Fruit fly (Drosophila melanogaster) whole organism, embryonic: ENCODE results near the gene CG4461.

Experiments used
- Adf1 ChIP-seq: fragments of 200-800 bp; sonication (Bioruptor generic); IDR thresholded peaks from 2 replicates; pipeline ENCODE4 v1.3.6; 2022; ENCODE audit warnings: missing biosample characterization, missing genetic modification characterization
- CG10959 ChIP-seq: fragments of 200-800 bp; sonication (Bioruptor generic); IDR thresholded peaks from 2 replicates; pipeline ENCODE4 v1.3.6; 2022; ENCODE audit warnings: missing biosample characterization, missing genetic modification characterization
- CG13123 ChIP-seq: fragments of 200-800 bp; sonication (Bioruptor generic); optimal IDR thresholded peaks from 2 replicates; lab custom pipeline; 2016; ENCODE audit warnings: missing biosample characterization, missing genetic modification characterization
- CG13894 ChIP-seq: fragments of 200-800 bp; sonication (Bioruptor generic); optimal IDR thresholded peaks from 3 replicates; lab custom pipeline; 2018; ENCODE audit warnings: missing biosample characterization, mild to moderate bottlenecking, missing genetic modification characterization, moderate library complexity
- CG14965 ChIP-seq: fragments of 200-800 bp; sonication (Bioruptor generic); optimal IDR thresholded peaks from 2 replicates; lab custom pipeline; 2016; ENCODE audit warnings: missing biosample characterization, missing genetic modification characterization, borderline replicate concordance
- CG1603 ChIP-seq: fragments of 200-800 bp; sonication (Bioruptor generic); optimal IDR thresholded peaks from 2 replicates; lab custom pipeline; 2019; ENCODE audit warnings: missing biosample characterization, mild to moderate bottlenecking, missing genetic modification characterization, moderate library complexity
- CG2712 ChIP-seq: fragments of 200-800 bp; optimal IDR thresholded peaks from 3 replicates; lab custom pipeline; 2019; ENCODE audit warnings: missing biosample characterization, mild to moderate bottlenecking, missing genetic modification characterization, moderate library complexity
- CG31365 ChIP-seq: fragments of 200-800 bp; sonication (Bioruptor generic); optimal IDR thresholded peaks from 2 replicates; lab custom pipeline; 2018; ENCODE audit warnings: missing biosample characterization, mild to moderate bottlenecking, missing genetic modification characterization
- CG3163 ChIP-seq: fragments of 200-800 bp; sonication (Bioruptor generic); optimal IDR thresholded peaks from 3 replicates; lab custom pipeline; 2016; ENCODE audit warnings: missing biosample characterization, missing genetic modification characterization
- CG4424 ChIP-seq: fragments of 200-800 bp; sonication (Bioruptor generic); optimal IDR thresholded peaks from 3 replicates; lab custom pipeline; 2016; ENCODE audit warnings: missing biosample characterization, missing genetic modification characterization
- CG5180 ChIP-seq: fragments of 200-800 bp; sonication (Bioruptor generic); optimal IDR thresholded peaks from 3 replicates; lab custom pipeline; 2017; ENCODE audit warnings: missing biosample characterization, missing genetic modification characterization, mild to moderate bottlenecking, moderate library complexity, missing genetic modification reagents
- CG6272 ChIP-seq: fragments of 200-800 bp; sonication (Bioruptor generic); IDR thresholded peaks from 2 replicates; pipeline ENCODE4 v1.3.6; 2022; ENCODE audit warnings: missing biosample characterization, missing genetic modification characterization
- CG7357 ChIP-seq: fragments of 200-800 bp; sonication (Bioruptor generic); IDR thresholded peaks from 3 replicates; pipeline ENCODE4 v1.3.6; 2022; ENCODE audit warnings: missing biosample characterization, missing genetic modification characterization
- CG7556 ChIP-seq: fragments of 200-800 bp; sonication (Bioruptor generic); optimal IDR thresholded peaks from 2 replicates; lab custom pipeline; 2017; ENCODE audit warnings: missing biosample characterization, mild to moderate bottlenecking, missing genetic modification characterization
- CG8924 ChIP-seq: fragments of 200-800 bp; optimal IDR thresholded peaks from 3 replicates; lab custom pipeline; 2019; ENCODE audit warnings: missing biosample characterization, mild to moderate bottlenecking, missing genetic modification characterization, moderate library complexity
- CG8944 ChIP-seq: fragments of 200-800 bp; sonication (Bioruptor generic); optimal IDR thresholded peaks from 3 replicates; lab custom pipeline; 2016; ENCODE audit warnings: missing biosample characterization, missing genetic modification characterization
- CG9215 ChIP-seq: fragments of 200-800 bp; sonication (Bioruptor generic); IDR thresholded peaks from 2 replicates; pipeline ENCODE4 v1.3.6; 2022; ENCODE audit warnings: missing biosample characterization, missing genetic modification characterization
- CG9797 ChIP-seq: fragments of 200-800 bp; sonication (Bioruptor generic); optimal IDR thresholded peaks from 3 replicates; lab custom pipeline; 2018; ENCODE audit warnings: missing biosample characterization, mild to moderate bottlenecking, missing genetic modification characterization
- CG9932 ChIP-seq: fragments of 200-800 bp; sonication (Bioruptor generic); IDR thresholded peaks from 2 replicates; pipeline ENCODE4 v1.3.6; 2022; ENCODE audit warnings: missing biosample characterization, missing genetic modification characterization
- CoRest ChIP-seq: fragments of 200-800 bp; sonication (Bioruptor generic); optimal IDR thresholded peaks from 3 replicates; lab custom pipeline; 2018; ENCODE audit warnings: missing biosample characterization, mild to moderate bottlenecking, missing genetic modification characterization, moderate library complexity
- Dad ChIP-seq: fragments of 200-800 bp; sonication (Bioruptor generic); optimal IDR thresholded peaks from 3 replicates; lab custom pipeline; 2016; ENCODE audit warnings: missing biosample characterization, missing genetic modification characterization
- Dll ChIP-seq: fragments of 200-800 bp; sonication (Bioruptor generic); IDR thresholded peaks from 4 replicates; pipeline ENCODE4 v1.3.6; 2022; ENCODE audit warnings: missing biosample characterization, missing genetic modification characterization; ENCODE audit not compliant: partially characterized antibody
- E2f1 ChIP-seq: fragments of 200-800 bp; sonication (Bioruptor generic); IDR thresholded peaks from 2 replicates; pipeline ENCODE4 v1.3.6; 2022; ENCODE audit warnings: missing biosample characterization, missing genetic modification characterization
- Gug ChIP-seq: fragments of 200-800 bp; sonication (Bioruptor generic); IDR thresholded peaks from 4 replicates; pipeline ENCODE4 v1.3.6; 2022; ENCODE audit warnings: missing biosample characterization, missing genetic modification characterization
- Myb ChIP-seq: fragments of 200-800 bp; sonication (Bioruptor generic); optimal IDR thresholded peaks from 2 replicates; lab custom pipeline; 2016; ENCODE audit warnings: missing biosample characterization, missing genetic modification characterization
- Neu2 ChIP-seq: fragments of 200-800 bp; sonication (Bioruptor generic); optimal IDR thresholded peaks from 3 replicates; lab custom pipeline; 2016; ENCODE audit warnings: missing biosample characterization, missing genetic modification characterization, borderline replicate concordance
- Rfx ChIP-seq: fragments of 200-800 bp; sonication (Bioruptor generic); IDR thresholded peaks from 2 replicates; pipeline ENCODE4 v1.3.6; 2022; ENCODE audit warnings: missing biosample characterization, missing genetic modification characterization
- Sox102F ChIP-seq: fragments of 200-800 bp; sonication (Bioruptor generic); optimal IDR thresholded peaks from 2 replicates; lab custom pipeline; 2018; ENCODE audit warnings: missing biosample characterization, mild to moderate bottlenecking, missing genetic modification characterization, moderate library complexity
- Xbp1 ChIP-seq: fragments of 200-800 bp; sonication (Bioruptor generic); optimal IDR thresholded peaks from 3 replicates; lab custom pipeline; 2016; ENCODE audit warnings: missing biosample characterization, mild to moderate bottlenecking, missing genetic modification characterization
- bab2 ChIP-seq: fragments of 200-800 bp; sonication (Bioruptor generic); optimal IDR thresholded peaks from 2 replicates; lab custom pipeline; 2016; ENCODE audit warnings: missing biosample characterization, missing genetic modification characterization
- bigmax ChIP-seq: fragments of 200-800 bp; sonication (Bioruptor generic); optimal IDR thresholded peaks from 2 replicates; lab custom pipeline; 2018; ENCODE audit warnings: missing biosample characterization, mild to moderate bottlenecking, missing genetic modification characterization
- bsh ChIP-seq, 2 experiments: fragments of 200-800 bp; sonication (Bioruptor generic); optimal IDR thresholded peaks; 2 replicates each; lab custom pipeline; 2017 to 2018; ENCODE audit warnings: mild to moderate bottlenecking in 2 of 2, missing biosample characterization in 2 of 2, missing genetic modification characterization in 2 of 2, moderate library complexity in 1 of 2
- cato ChIP-seq: fragments of 200-800 bp; sonication (Bioruptor generic); optimal IDR thresholded peaks from 2 replicates; lab custom pipeline; 2016; ENCODE audit warnings: missing biosample characterization, missing genetic modification characterization, borderline replicate concordance
- dan ChIP-seq: fragments of 200-800 bp; sonication (Bioruptor generic); IDR thresholded peaks from 2 replicates; pipeline ENCODE4 v1.3.6; 2022; ENCODE audit warnings: missing biosample characterization, missing genetic modification characterization
- dati ChIP-seq: fragments of 200-800 bp; sonication (Bioruptor generic); IDR thresholded peaks from 2 replicates; pipeline ENCODE4 v1.3.6; 2022; ENCODE audit warnings: missing biosample characterization, missing genetic modification characterization
- dmrt11E ChIP-seq: fragments of 200-800 bp; sonication (Bioruptor generic); optimal IDR thresholded peaks from 3 replicates; lab custom pipeline; 2018; ENCODE audit warnings: missing biosample characterization, mild to moderate bottlenecking, missing genetic modification characterization, moderate library complexity
- dmrt99B ChIP-seq: fragments of 200-800 bp; sonication (Bioruptor generic); optimal IDR thresholded peaks from 2 replicates; lab custom pipeline; 2018; ENCODE audit warnings: missing biosample characterization, mild to moderate bottlenecking, missing genetic modification characterization, moderate library complexity
- exex ChIP-seq: fragments of 200-800 bp; sonication (Bioruptor generic); optimal IDR thresholded peaks from 4 replicates; lab custom pipeline; 2018; ENCODE audit warnings: missing biosample characterization, mild to moderate bottlenecking, missing genetic modification characterization, moderate library complexity
- eyg ChIP-seq: fragments of 200-800 bp; sonication (Bioruptor generic); optimal IDR thresholded peaks from 3 replicates; lab custom pipeline; 2016; ENCODE audit warnings: missing biosample characterization, missing genetic modification characterization
- grau ChIP-seq: fragments of 200-800 bp; optimal IDR thresholded peaks from 3 replicates; lab custom pipeline; 2019; ENCODE audit warnings: missing biosample characterization, mild to moderate bottlenecking, missing genetic modification characterization, moderate library complexity
- grn ChIP-seq: fragments of 200-800 bp; sonication (Bioruptor generic); optimal IDR thresholded peaks from 3 replicates; lab custom pipeline; 2017; ENCODE audit warnings: missing biosample characterization, missing genetic modification characterization
- lola ChIP-seq, 3 experiments: fragments of >200 bp in 2 of 3; fragments of 200-800 bp in 1 of 3; sonication (Bioruptor generic) in 1 of 3; optimal IDR thresholded peaks; 2 replicates each; lab custom pipeline; 2017 to 2019; ENCODE audit warnings: missing biosample characterization in 3 of 3, missing genetic modification characterization in 3 of 3, mild to moderate bottlenecking in 1 of 3, moderate library complexity in 1 of 3
- pnt ChIP-seq: fragments of 200-800 bp; sonication (Bioruptor generic); optimal IDR thresholded peaks from 3 replicates; lab custom pipeline; 2016; ENCODE audit warnings: missing biosample characterization, missing genetic modification characterization
- psq ChIP-seq: fragments of 200-800 bp; sonication (Bioruptor generic); optimal IDR thresholded peaks from 2 replicates; lab custom pipeline; 2017; ENCODE audit warnings: missing biosample characterization, missing genetic modification characterization
- ro ChIP-seq: fragments of 200-800 bp; sonication (Bioruptor generic); IDR thresholded peaks from 2 replicates; pipeline ENCODE4 v1.3.6; 2022; ENCODE audit warnings: missing biosample characterization, missing genetic modification characterization
- sens ChIP-seq: fragments of 200-800 bp; sonication (Bioruptor generic); peaks from one replicate; lab custom pipeline; 2016; ENCODE audit warnings: missing biosample characterization, missing genetic modification characterization
- sima ChIP-seq: fragments of 200-800 bp; sonication (Bioruptor generic); optimal IDR thresholded peaks from 2 replicates; lab custom pipeline; 2016; ENCODE audit warnings: missing biosample characterization, missing genetic modification characterization
- tio ChIP-seq: fragments of 200-800 bp; sonication (Bioruptor generic); optimal IDR thresholded peaks from 2 replicates; lab custom pipeline; 2017; ENCODE audit warnings: missing biosample characterization, missing genetic modification characterization, inconsistent platforms
- wek ChIP-seq: fragments of 200-800 bp; sonication (Bioruptor generic); optimal IDR thresholded peaks from 3 replicates; lab custom pipeline; 2018; ENCODE audit warnings: missing biosample characterization, mild to moderate bottlenecking, missing genetic modification characterization, moderate library complexity
- z ChIP-seq: fragments of 200-800 bp; sonication (Bioruptor generic); IDR thresholded peaks from 3 replicates; pipeline ENCODE4 v1.3.6; 2022; ENCODE audit warnings: missing biosample characterization, missing genetic modification characterization

Gene CG4461

dm6 chr3L:9420054-9420818 lies 45.0 kb downstream of the CG4461 start (continued):
- TF ChIP-seq pnt (GFP tag; lab: Kevin White, UChicago) = no peak
- TF ChIP-seq bsh (GFP tag; optimal IDR thresholded peaks at IDR 0.05; lab: Kevin White, UChicago) = peak; percentile 50 to 86
- no peak for TF ChIP-seq CG6272 (GFP tag; lab: Robert Waterston, UW)
- no peak for TF ChIP-seq CG10959 (GFP tag; lab: Robert Waterston, UW)
- TF ChIP-seq Neu2 = no peak
- TF ChIP-seq cato = no peak
- TF ChIP-seq CG8944 (GFP tag; lab: Kevin White, UChicago) = no peak
- no peak for TF ChIP-seq sima (GFP tag; lab: Kevin White, UChicago)
- peak; percentile 38 for TF ChIP-seq CoRest (tag; lab: Kevin White, UChicago)
- TF ChIP-seq sens (GFP tag; lab: Kevin White, UChicago) = peak; percentile 87
- no peak for TF ChIP-seq ro (GFP tag; lab: Robert Waterston, UW)
- no peak for TF ChIP-seq CG31365 (tag; lab: Kevin White, UChicago)
- no peak for TF ChIP-seq wek (GFP tag; lab: Kevin White, UChicago)
- no peak for TF ChIP-seq CG3163 (GFP tag; lab: Kevin White, UChicago)
- no peak for TF ChIP-seq CG14965 (GFP tag; lab: Kevin White, UChicago)
- TF ChIP-seq CG5180 (GFP tag; lab: Kevin White, UChicago) = no peak
- TF ChIP-seq CG8924 (tag; lab: Kevin White, UChicago) = peak; percentile 40
- TF ChIP-seq Sox102F = peak; percentile 77
- TF ChIP-seq CG13894 = no peak
- TF ChIP-seq Gug (GFP tag; lab: Robert Waterston, UW) = no peak
- no peak for TF ChIP-seq dan
- no peak for TF ChIP-seq CG9215 (GFP tag; lab: Robert Waterston, UW)
- peak; percentile 70 for TF ChIP-seq CG1603
- TF ChIP-seq dati (GFP tag; lab: Robert Waterston, UW) = no peak
- peak; percentile 75 for TF ChIP-seq dmrt99B (tag; lab: Kevin White, UChicago)
- no peak for TF ChIP-seq CG9797 (GFP tag; lab: Kevin White, UChicago)
- peak; percentile 54 for TF ChIP-seq Xbp1 (GFP tag; lab: Kevin White, UChicago)
- TF ChIP-seq dmrt11E (tag; lab: Kevin White, UChicago) = no peak
- no peak for TF ChIP-seq grn
- TF ChIP-seq Dad (GFP tag; lab: Kevin White, UChicago) = no peak
- no peak for TF ChIP-seq CG9932
- TF ChIP-seq z (GFP tag; lab: Robert Waterston, UW) = no peak
- no peak for TF ChIP-seq psq
- TF ChIP-seq CG7357 (GFP tag; lab: Robert Waterston, UW) = no peak
- TF ChIP-seq CG7556 = peak; percentile 62
- TF ChIP-seq grau (tag; lab: Kevin White, UChicago) = peak; percentile 50
- TF ChIP-seq CG4424 (GFP tag; lab: Kevin White, UChicago) = peak; percentile 51
- no peak for TF ChIP-seq CG13123 (GFP tag; lab: Kevin White, UChicago)
- no peak for TF ChIP-seq Adf1 (GFP tag; lab: Robert Waterston, UW)
- peak; percentile 51; the same call in 1 of the 2 replicates for TF ChIP-seq Rfx
- no peak for TF ChIP-seq bigmax (GFP tag; lab: Kevin White, UChicago)
- TF ChIP-seq Dll = no peak
- no peak for TF ChIP-seq E2f1 (GFP tag; lab: Robert Waterston, UW)
- peak; percentile 57 for TF ChIP-seq CG2712 (tag; lab: Kevin White, UChicago)
- TF ChIP-seq bab2 (GFP tag; lab: Kevin White, UChicago) = peak; percentile 18
- no peak for TF ChIP-seq exex (tag; lab: Kevin White, UChicago)
- peak in 1 of 3 experiments; percentile 7 for TF ChIP-seq lola (GFP tag; optimal IDR thresholded peaks at IDR 0.05; lab: Kevin White, UChicago)
- no peak for TF ChIP-seq eyg (GFP tag; lab: Kevin White, UChicago)
- TF ChIP-seq Myb (GFP tag; lab: Kevin White, UChicago) = no peak
- TF ChIP-seq tio = no peak
